Worm (Caenorhabditis elegans) whole organism, L1 larva: ENCODE data around the gene acc-1.
"Not testable (repeated sequence)": the region's sequence is repeated elsewhere in the genome, so short reads cannot be mapped to it uniquely, and the experiment has no call there.

Source experiments
- C04F5.9 ChIP-seq: sonication (generic microtip); optimal IDR thresholded peaks from 2 replicates; lab custom pipeline; 2016; ENCODE audit warnings: missing genetic modification characterization, missing compliant biosample characterization
- F16B12.6 ChIP-seq: fragments of 150-350 bp; optimal IDR thresholded peaks from 2 replicates; lab custom pipeline; 2014; ENCODE audit warnings: missing biosample characterization, missing genetic modification characterization
- Y116A8C.19 ChIP-seq: sonication (generic microtip); optimal IDR thresholded peaks from 2 replicates; lab custom pipeline; 2016; ENCODE audit warnings: missing compliant biosample characterization, missing genetic modification characterization, borderline replicate concordance
- aha-1 ChIP-seq: fragments of 150-350 bp; optimal IDR thresholded peaks from 2 replicates; lab custom pipeline; 2014; ENCODE audit warnings: missing biosample characterization, missing genetic modification characterization
- alr-1 ChIP-seq: fragments of 200-800 bp; sonication (Bioruptor generic); optimal IDR thresholded peaks from 2 replicates; lab custom pipeline; 2018; ENCODE audit warnings: borderline replicate concordance, mild to moderate bottlenecking, missing genetic modification characterization, missing compliant biosample characterization
- ceh-8 ChIP-seq: fragments of 200-800 bp; sonication (Bioruptor generic); optimal IDR thresholded peaks from 2 replicates; lab custom pipeline; 2018; ENCODE audit warnings: mild to moderate bottlenecking, missing genetic modification characterization, moderate library complexity, missing compliant biosample characterization
- efl-1 ChIP-seq, 4 experiments: fragments of 150-350 bp; optimal IDR thresholded peaks in 3 of 4; peaks in 1 of 4; 1 replicate in 1 of 4; 2 replicates in 3 of 4; lab custom pipeline; 2014; ENCODE audit warnings: missing biosample characterization in 2 of 4, missing genetic modification characterization in 2 of 4, missing genetic modification reagents in 2 of 4
- egl-27 ChIP-seq, 2 experiments: fragments of 150-350 bp in 1 of 2; sonication (generic microtip); optimal IDR thresholded peaks; 3 replicates each; lab custom pipeline; 2017 to 2018; ENCODE audit warnings: missing biosample characterization in 2 of 2, missing genetic modification characterization in 2 of 2, missing genetic modification reagents in 2 of 2
- elt-2 ChIP-seq: sonication (generic microtip); optimal IDR thresholded peaks from 2 replicates; lab custom pipeline; 2016; ENCODE audit warnings: missing genetic modification characterization, mild to moderate bottlenecking, inconsistent platforms, missing compliant biosample characterization, missing genetic modification reagents
- hlh-17 ChIP-seq: fragments of 200-800 bp; sonication (Bioruptor generic); optimal IDR thresholded peaks from 2 replicates; lab custom pipeline; 2018; ENCODE audit warnings: missing genetic modification characterization, mild to moderate bottlenecking, missing compliant biosample characterization, moderate library complexity, borderline replicate concordance
- hlh-4 ChIP-seq: sonication (generic microtip); optimal IDR thresholded peaks from 2 replicates; lab custom pipeline; 2016; ENCODE audit warnings: mild to moderate bottlenecking, missing genetic modification characterization, missing compliant biosample characterization
- hpl-2 ChIP-seq: fragments of 150-350 bp; optimal IDR thresholded peaks from 2 replicates; lab custom pipeline; 2014; ENCODE audit warnings: missing biosample characterization, missing genetic modification reagents, missing genetic modification characterization
- isw-1 ChIP-seq: fragments of 200-800 bp; sonication (Bioruptor generic); IDR thresholded peaks from 2 replicates; pipeline ENCODE4 v1.3.6; 2022; ENCODE audit warnings: missing genetic modification characterization, missing compliant biosample characterization
- jun-1 ChIP-seq: fragments of 150-350 bp; optimal IDR thresholded peaks from 2 replicates; lab custom pipeline; 2014; ENCODE audit warnings: missing biosample characterization, missing genetic modification reagents, missing genetic modification characterization
- lir-3 ChIP-seq: sonication (generic microtip); optimal IDR thresholded peaks from 2 replicates; lab custom pipeline; 2016; ENCODE audit warnings: mild to moderate bottlenecking, missing genetic modification characterization, moderate library complexity, missing compliant biosample characterization; ENCODE audit not compliant: poor library complexity
- mdl-1 ChIP-seq, 2 experiments: fragments of 150-350 bp; optimal IDR thresholded peaks; 2 replicates each; lab custom pipeline; 2014 to 2017; ENCODE audit warnings: missing biosample characterization in 2 of 2, missing genetic modification characterization in 2 of 2, inconsistent platforms in 1 of 2
- mef-2 ChIP-seq: fragments of 150-350 bp; optimal IDR thresholded peaks from 2 replicates; lab custom pipeline; 2014; ENCODE audit warnings: missing biosample characterization, missing genetic modification characterization
- nhr-12 ChIP-seq: sonication (generic microtip); optimal IDR thresholded peaks from 2 replicates; lab custom pipeline; 2017; ENCODE audit warnings: missing biosample characterization, missing genetic modification characterization
- nhr-19 ChIP-seq: fragments of 200-800 bp; sonication (Bioruptor generic); conservative IDR thresholded peaks from 2 replicates; pipeline ENCODE4 v1.3.6; 2022; ENCODE audit warnings: missing genetic modification characterization, missing compliant biosample characterization
- nhr-20 ChIP-seq: sonication (generic microtip); optimal IDR thresholded peaks from 2 replicates; lab custom pipeline; 2016; ENCODE audit warnings: mild to moderate bottlenecking, missing genetic modification characterization, missing compliant biosample characterization
- nhr-71 ChIP-seq: sonication (generic microtip); optimal IDR thresholded peaks from 2 replicates; lab custom pipeline; 2016; ENCODE audit warnings: mild to moderate bottlenecking, missing genetic modification characterization, moderate library complexity, missing compliant biosample characterization
- nhr-84 ChIP-seq: sonication (generic microtip); optimal IDR thresholded peaks from 2 replicates; lab custom pipeline; 2017; ENCODE audit warnings: missing biosample characterization, missing genetic modification characterization
- nhr-85 ChIP-seq: sonication (generic microtip); peaks from one replicate; lab custom pipeline; 2016; ENCODE audit warnings: missing genetic modification characterization, inconsistent platforms, missing compliant biosample characterization
- pag-3 ChIP-seq: sonication (generic microtip); optimal IDR thresholded peaks from 2 replicates; lab custom pipeline; 2017; ENCODE audit warnings: missing genetic modification characterization, mild to moderate bottlenecking, missing compliant biosample characterization, antibody characterized with exemption, borderline replicate concordance; ENCODE audit not compliant: insufficient read depth
- skn-1 ChIP-seq: fragments of 150-350 bp; optimal IDR thresholded peaks from 2 replicates; lab custom pipeline; 2014; ENCODE audit warnings: missing biosample characterization, missing genetic modification characterization
- snu-23 ChIP-seq: sonication (generic microtip); optimal IDR thresholded peaks from 2 replicates; lab custom pipeline; 2016; ENCODE audit warnings: missing genetic modification characterization, missing compliant biosample characterization
- sptf-1 ChIP-seq: fragments of 150-350 bp; optimal IDR thresholded peaks from 2 replicates; lab custom pipeline; 2014; ENCODE audit warnings: missing biosample characterization, missing genetic modification characterization
- sup-37 ChIP-seq: fragments of 200-800 bp; sonication (Bioruptor generic); optimal IDR thresholded peaks from 2 replicates; lab custom pipeline; 2018; ENCODE audit warnings: mild to moderate bottlenecking, missing genetic modification characterization, missing compliant biosample characterization
- tlp-1 ChIP-seq: fragments of 150-350 bp; optimal IDR thresholded peaks from 2 replicates; lab custom pipeline; 2014; ENCODE audit warnings: missing biosample characterization, missing genetic modification characterization
- unc-86 ChIP-seq: sonication (generic microtip); optimal IDR thresholded peaks from 2 replicates; lab custom pipeline; 2016; ENCODE audit warnings: missing genetic modification characterization, missing compliant biosample characterization
- vab-15 ChIP-seq: sonication (generic microtip); optimal IDR thresholded peaks from 2 replicates; lab custom pipeline; 2017; ENCODE audit warnings: missing genotype, mild to moderate bottlenecking, missing genetic modification characterization, missing compliant biosample characterization
- xbp-1 ChIP-seq: sonication (generic microtip); optimal IDR thresholded peaks from 2 replicates; lab custom pipeline; 2016; ENCODE audit warnings: missing genetic modification characterization, missing compliant biosample characterization
- ztf-11 ChIP-seq, 2 experiments: sonication (generic microtip); optimal IDR thresholded peaks; 2 replicates each; lab custom pipeline; 2016 to 2017; ENCODE audit warnings: missing genetic modification characterization in 2 of 2, missing biosample characterization in 1 of 2, missing compliant biosample characterization in 1 of 2
- ztf-4 ChIP-seq: fragments of 150-350 bp; optimal IDR thresholded peaks from 2 replicates; lab custom pipeline; 2014; ENCODE audit warnings: missing biosample characterization, missing genetic modification characterization

acc-1 gene

ce11 chrIV:9679296-9679695 is 21.4 kb downstream of the acc-1 start:
- TF ChIP-seq mdl-1 (tag; optimal IDR thresholded peaks at IDR 0.05; lab: Kevin White, UChicago) (no peak), xbp-1 (tag; lab: Kevin White, UChicago) (no peak), vab-15 (tag; lab: Kevin White, UChicago) (no peak), ceh-8 (GFP tag; lab: Kevin White, UChicago) (no peak), nhr-20 (tag; lab: Kevin White, UChicago) (no peak), mef-2 (tag; lab: Kevin White, UChicago) (no peak), nhr-19 (GFP tag; lab: Robert Waterston, UW) (no peak), nhr-85 (tag; lab: Kevin White, UChicago) (peak; percentile 30), F16B12.6 (tag; lab: Kevin White, UChicago) (no peak)

DNA sequence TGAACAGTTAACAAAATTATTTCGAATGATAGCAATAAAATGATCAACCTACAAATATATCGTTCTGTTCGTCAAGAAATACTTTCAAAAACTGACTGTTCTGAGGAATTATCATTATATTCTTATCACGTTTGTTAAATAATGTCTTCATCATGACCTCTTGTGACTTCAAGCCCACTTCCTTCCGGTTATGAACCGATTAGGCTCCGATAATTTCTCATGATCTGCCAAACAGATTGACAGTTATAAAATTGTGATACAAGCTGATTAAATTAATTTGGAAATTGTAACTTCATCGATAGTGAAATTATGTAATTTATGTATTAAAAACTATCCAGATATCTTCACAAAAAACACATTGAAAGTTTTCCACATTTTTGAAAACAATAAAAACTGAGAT is 23.0 kb downstream of the acc-1 start, which contains the start of gene ins-8:
ins-8 (minus strand) TSS at position 101 of the 400 bp plus-strand sequence.
- TF ChIP-seq nhr-20 (tag; lab: Kevin White, UChicago) (no peak), skn-1 (no peak), ztf-4 (tag; lab: Kevin White, UChicago) (no peak), sup-37 (GFP tag; lab: Kevin White, UChicago) (no peak), mef-2 (tag; lab: Kevin White, UChicago) (no peak), unc-86 (tag; lab: Kevin White, UChicago) (no peak), snu-23 (GFP tag; lab: Kevin White, UChicago) (no peak), ztf-11 (tag; optimal IDR thresholded peaks at IDR 0.05; lab: Kevin White, UChicago) (no peak), nhr-12 (no peak), sptf-1 (tag; lab: Kevin White, UChicago) (no peak), Y116A8C.19 (tag; lab: Kevin White, UChicago) (no peak)

DNA sequence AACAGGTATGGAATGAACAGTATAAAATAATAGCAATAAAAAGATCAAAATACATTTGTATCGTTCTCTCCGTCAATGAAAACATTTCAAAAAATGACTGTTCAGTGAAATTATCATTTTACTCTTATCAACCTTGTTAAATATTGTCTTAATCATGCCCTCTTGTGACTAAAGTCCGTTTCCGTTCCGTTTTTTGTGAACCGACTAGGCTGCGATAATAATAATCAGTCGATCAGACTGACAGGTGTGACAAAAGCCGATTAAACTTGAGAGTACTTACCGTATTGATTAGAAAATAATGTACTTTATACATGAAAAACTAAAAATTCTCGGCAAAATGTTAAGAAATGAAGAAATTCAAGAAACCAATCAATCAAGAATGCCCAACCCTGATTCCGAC is 24.7 kb downstream of the acc-1 start, which contains the start of gene ins-7:
ins-7 (minus strand) TSS at position 332 of the 400 bp plus-strand sequence.
- no peak for TF ChIP-seq nhr-71
- peak; percentile 83 for TF ChIP-seq elt-2 (tag; lab: Kevin White, UChicago)

- TF ChIP-seq sptf-1 (tag; lab: Kevin White, UChicago) (no peak), efl-1 (optimal IDR thresholded peaks at IDR 0.05; lab: Kevin White, UChicago) (no peak), efl-1 (GFP tag; optimal IDR thresholded peaks at IDR 0.05 in 1 of 2; lab: Kevin White, UChicago) (peak in 1 of 2 experiments; percentile 87)
Measured at ce11 chrIV:9683433-9683832, 25.6 kb downstream of the acc-1 start, which contains the start of the genes htas-1 and ZK1251.3. Gene htas-1 (minus strand): TSS chrIV:9683533. Gene ZK1251.3 (plus strand): TSS chrIV:9683658.

DNA sequence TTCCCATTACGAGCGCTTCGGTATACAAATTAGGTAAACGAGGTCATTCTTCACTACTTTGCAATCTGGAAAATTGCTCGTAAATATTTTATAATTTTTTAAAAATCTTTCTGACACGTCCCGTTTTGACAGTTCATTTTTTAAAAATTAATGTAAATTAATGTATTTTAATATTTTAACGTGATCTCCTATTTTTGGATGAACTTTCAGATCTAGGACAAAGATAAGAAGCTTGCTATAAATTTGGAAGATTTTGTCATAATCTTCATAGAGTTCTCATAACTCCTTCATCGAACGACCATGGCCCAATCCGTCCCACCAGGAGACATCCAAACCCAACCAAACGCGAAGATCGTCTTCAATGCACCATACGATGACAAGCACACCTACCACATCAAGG is 30.9 kb downstream of the acc-1 start, which contains the start of gene msp-76:
msp-76 (plus strand) TSS at position 301 of the 400 bp plus-strand sequence.
- not testable (repeated sequence) for TF ChIP-seq hpl-2 (GFP tag; lab: Kevin White, UChicago); aha-1 (tag; lab: Kevin White, UChicago); mef-2 (tag; lab: Kevin White, UChicago)
- TF ChIP-seq, all 84 proteins: peak for 0; not testable (repeated sequence) for 84

ce11 chrIV:9690644-9691043 is 32.8 kb downstream of the acc-1 start, which contains the start of gene sdz-36:
Gene sdz-36 (plus strand): TSS chrIV:9690944.
- no peak for TF ChIP-seq nhr-85 (tag; lab: Kevin White, UChicago)
- TF ChIP-seq nhr-84 (tag; lab: Kevin White, UChicago) = no peak
- no peak for TF ChIP-seq hlh-17 (GFP tag; lab: Kevin White, UChicago)
- no peak for TF ChIP-seq nhr-19 (GFP tag; lab: Robert Waterston, UW)
- TF ChIP-seq lir-3 (tag; lab: Kevin White, UChicago) = no peak
- TF ChIP-seq jun-1 (tag; lab: Kevin White, UChicago) = no peak
- TF ChIP-seq nhr-12 = no peak
- TF ChIP-seq hlh-4 (tag; lab: Kevin White, UChicago) = no peak
- TF ChIP-seq unc-86 (tag; lab: Kevin White, UChicago) = no peak
- no peak for TF ChIP-seq elt-2 (tag; lab: Kevin White, UChicago)
- TF ChIP-seq tlp-1 (tag; lab: Kevin White, UChicago) = no peak
- no peak for TF ChIP-seq xbp-1 (tag; lab: Kevin White, UChicago)
- TF ChIP-seq C04F5.9 = no peak
- TF ChIP-seq nhr-71 = no peak
- TF ChIP-seq isw-1 (GFP tag; lab: Robert Waterston, UW) = no peak
- TF ChIP-seq pag-3 = no peak
- TF ChIP-seq alr-1 (tag; lab: Kevin White, UChicago) = no peak
- no peak for TF ChIP-seq egl-27 (tag; optimal IDR thresholded peaks at IDR 0.05; lab: Kevin White, UChicago)
